Worm (Caenorhabditis elegans) whole organism, midembryonic: ENCODE measurements around the gene R11E3.2.

Experiments
- T22C8.4 ChIP-seq: fragments of 200-800 bp; sonication (Bioruptor generic); IDR thresholded peaks from 2 replicates; pipeline ENCODE4 v1.3.6; 2022; ENCODE audit warnings: missing genetic modification characterization, missing compliant biosample characterization
- cog-1 ChIP-seq: sonication (generic microtip); optimal IDR thresholded peaks from 2 replicates; lab custom pipeline; 2016; ENCODE audit warnings: missing genetic modification characterization, missing compliant biosample characterization
- flt-1 ChIP-seq: fragments of 200-800 bp; sonication (Bioruptor generic); IDR thresholded peaks from 2 replicates; pipeline ENCODE4 v1.3.6; 2022; ENCODE audit warnings: missing genetic modification characterization, missing compliant biosample characterization
- ref-1 ChIP-seq: fragments of 200-800 bp; sonication (Bioruptor generic); conservative IDR thresholded peaks from 2 replicates; pipeline ENCODE4 v1.3.6; 2022; ENCODE audit warnings: missing genetic modification reagents, missing genetic modification characterization, missing compliant biosample characterization
- tab-1 ChIP-seq: fragments of 200-800 bp; sonication (Bioruptor generic); IDR thresholded peaks from 2 replicates; pipeline ENCODE4 v1.3.6; 2022; ENCODE audit warnings: missing genetic modification characterization, missing compliant biosample characterization

ce11 chrIV:4771792-4772191 is at the start of gene R11E3.2:
- no peak for TF ChIP-seq flt-1 (GFP tag; lab: Robert Waterston, UW)
- no peak for TF ChIP-seq ref-1 (GFP tag; lab: Robert Waterston, UW)
- TF ChIP-seq cog-1, result no peak
- no peak for TF ChIP-seq tab-1 (GFP tag; lab: Robert Waterston, UW)
- no peak for TF ChIP-seq T22C8.4 (GFP tag; lab: Robert Waterston, UW)
